Worm (Caenorhabditis elegans) whole organism, midembryonic: ENCODE measurements around the gene C12D8.20.
A peak's percentile ranks its signal among the peaks of the same experiment; 100 is the strongest.

ENCODE experiments used
- T22C8.4 ChIP-seq: fragments of 200-800 bp; sonication (Bioruptor generic); IDR thresholded peaks from 2 replicates; pipeline ENCODE4 v1.3.6; 2022; ENCODE audit warnings: missing genetic modification characterization, missing compliant biosample characterization
- cog-1 ChIP-seq: sonication (generic microtip); optimal IDR thresholded peaks from 2 replicates; lab custom pipeline; 2016; ENCODE audit warnings: missing genetic modification characterization, missing compliant biosample characterization
- flt-1 ChIP-seq: fragments of 200-800 bp; sonication (Bioruptor generic); IDR thresholded peaks from 2 replicates; pipeline ENCODE4 v1.3.6; 2022; ENCODE audit warnings: missing genetic modification characterization, missing compliant biosample characterization
- klf-2 ChIP-seq: fragments of 200-800 bp; sonication (Bioruptor generic); conservative IDR thresholded peaks from 2 replicates; pipeline ENCODE4 v1.3.6; 2022; ENCODE audit warnings: missing genetic modification reagents, missing genetic modification characterization, missing compliant biosample characterization
- med-1 ChIP-seq: sonication (generic microtip); optimal IDR thresholded peaks from 2 replicates; lab custom pipeline; 2017; ENCODE audit warnings: missing genetic modification characterization, mild to moderate bottlenecking, missing compliant biosample characterization, antibody characterized with exemption, missing genetic modification reagents; ENCODE audit not compliant: insufficient read depth
- ref-1 ChIP-seq: fragments of 200-800 bp; sonication (Bioruptor generic); conservative IDR thresholded peaks from 2 replicates; pipeline ENCODE4 v1.3.6; 2022; ENCODE audit warnings: missing genetic modification reagents, missing genetic modification characterization, missing compliant biosample characterization
- tab-1 ChIP-seq: fragments of 200-800 bp; sonication (Bioruptor generic); IDR thresholded peaks from 2 replicates; pipeline ENCODE4 v1.3.6; 2022; ENCODE audit warnings: missing genetic modification characterization, missing compliant biosample characterization
- ztf-23 ChIP-seq: fragments of 200-800 bp; sonication (Bioruptor generic); IDR thresholded peaks from 2 replicates; pipeline ENCODE4 v1.3.6; 2022; ENCODE audit warnings: missing genetic modification reagents, missing genetic modification characterization, missing compliant biosample characterization
- ztf-29 ChIP-seq: fragments of 200-800 bp; sonication (Bioruptor generic); IDR thresholded peaks from 2 replicates; pipeline ENCODE4 v1.3.6; 2022; ENCODE audit warnings: missing genetic modification reagents, missing genetic modification characterization, missing compliant biosample characterization

C12D8.20 gene

DNA sequence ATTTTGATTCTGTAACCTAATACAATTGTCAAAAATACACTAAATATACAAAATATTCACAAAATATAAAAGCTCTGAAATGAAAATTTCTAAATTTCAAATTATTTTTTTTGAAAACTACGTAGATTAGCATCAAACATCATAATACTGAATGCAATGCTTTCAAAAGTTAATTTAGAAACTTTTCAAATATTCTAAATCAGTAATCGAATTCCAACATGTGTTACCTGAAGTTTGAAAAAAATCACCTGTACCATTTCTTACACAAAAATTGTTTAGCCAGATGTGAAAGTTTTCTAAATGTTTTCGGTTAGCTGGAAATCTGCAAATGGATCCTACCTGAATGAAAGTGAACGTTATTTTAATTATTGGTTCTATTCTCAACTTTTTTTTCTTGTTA, at the start of gene C12D8.20:
Gene C12D8.20, plus strand, starts transcription at position 301 of the 400 bp plus-strand sequence.
- TF ChIP-seq klf-2 (GFP tag; lab: Robert Waterston, UW) (no peak), flt-1 (GFP tag; lab: Robert Waterston, UW) (no peak), cog-1 (tag; lab: Kevin White, UChicago) (no peak), ztf-23 (GFP tag; lab: Robert Waterston, UW) (no peak), med-1 (GFP tag; lab: Kevin White, UChicago) (no peak), ref-1 (GFP tag; lab: Robert Waterston, UW) (no peak), T22C8.4 (GFP tag; lab: Robert Waterston, UW) (no peak), ztf-29 (no peak), tab-1 (no peak)

DNA sequence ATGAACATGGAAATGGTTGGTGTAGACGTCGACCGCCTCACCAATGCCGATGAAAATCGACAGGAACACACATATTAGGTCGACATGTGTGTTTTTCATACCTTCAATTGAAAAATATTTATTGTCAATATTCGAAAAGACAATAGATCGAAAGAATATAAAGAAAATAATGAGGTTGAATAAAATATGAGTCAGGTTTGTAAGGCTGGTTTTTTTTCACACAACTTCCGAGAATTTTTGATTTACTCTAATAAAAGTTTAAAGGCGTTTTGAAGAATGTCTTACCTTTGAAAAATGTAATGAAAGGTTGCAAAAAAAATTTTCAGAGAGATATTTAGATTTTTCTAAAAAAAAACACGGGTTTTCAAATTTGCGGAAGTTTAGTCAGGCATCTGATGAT, 48.5 kb upstream of the C12D8.20 start, which contains the start of gene egl-3:
Gene egl-3, minus strand, starts transcription at position 101 of the 400 bp plus-strand sequence.
- TF ChIP-seq ztf-29 (no peak), med-1 (GFP tag; lab: Kevin White, UChicago) (no peak), tab-1 (no peak), cog-1 (tag; lab: Kevin White, UChicago) (no peak)

DNA sequence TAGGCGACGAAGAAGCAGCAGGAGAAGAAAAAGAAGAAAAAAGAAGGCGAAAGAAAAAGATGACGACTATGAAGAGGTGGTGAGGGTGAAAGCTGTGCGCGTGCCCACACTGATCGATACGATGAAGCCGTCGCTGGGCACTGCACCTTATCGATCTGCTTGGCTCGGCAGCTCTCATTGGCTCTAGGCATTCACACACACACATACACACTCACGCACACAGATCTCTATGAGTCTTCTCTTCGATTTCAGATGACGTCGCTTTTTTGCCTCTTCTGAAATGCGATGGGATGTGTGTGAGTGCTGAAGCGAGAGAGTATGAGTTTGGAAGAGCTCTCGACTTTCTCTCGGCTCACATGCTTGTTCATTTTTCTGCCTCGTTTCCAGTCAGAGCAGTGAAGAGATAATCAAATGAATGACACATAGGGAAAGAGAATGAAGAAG, 47.5 kb upstream of the C12D8.20 start:
- TF ChIP-seq med-1 (GFP tag; lab: Kevin White, UChicago) (no peak), cog-1 (tag; lab: Kevin White, UChicago) (no peak), T22C8.4 (GFP tag; lab: Robert Waterston, UW) (peak; percentile 79), klf-2 (GFP tag; lab: Robert Waterston, UW) (no peak)

DNA sequence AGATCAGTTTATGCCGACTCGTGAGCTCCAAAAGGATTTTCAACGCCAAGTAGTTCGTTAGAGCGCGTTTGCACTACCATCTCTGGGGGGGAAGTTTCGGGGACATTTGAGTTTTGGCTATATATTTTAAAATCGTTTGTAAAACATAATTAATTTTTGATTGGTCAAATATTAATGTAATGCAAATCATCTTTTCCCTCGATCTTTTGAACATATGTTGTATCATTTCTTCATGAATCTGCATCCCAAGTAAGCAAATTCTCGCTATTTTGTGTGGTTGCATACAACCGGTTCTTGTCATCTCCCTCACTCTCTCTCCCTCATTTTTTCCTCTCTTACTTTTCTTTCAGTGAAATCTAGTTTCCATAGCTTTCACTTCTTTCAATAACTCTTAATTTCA, 43.9 kb upstream of the C12D8.20 start:
- peak; percentile 46 for TF ChIP-seq cog-1 (tag; lab: Kevin White, UChicago)
- no peak for TF ChIP-seq ztf-29

DNA sequence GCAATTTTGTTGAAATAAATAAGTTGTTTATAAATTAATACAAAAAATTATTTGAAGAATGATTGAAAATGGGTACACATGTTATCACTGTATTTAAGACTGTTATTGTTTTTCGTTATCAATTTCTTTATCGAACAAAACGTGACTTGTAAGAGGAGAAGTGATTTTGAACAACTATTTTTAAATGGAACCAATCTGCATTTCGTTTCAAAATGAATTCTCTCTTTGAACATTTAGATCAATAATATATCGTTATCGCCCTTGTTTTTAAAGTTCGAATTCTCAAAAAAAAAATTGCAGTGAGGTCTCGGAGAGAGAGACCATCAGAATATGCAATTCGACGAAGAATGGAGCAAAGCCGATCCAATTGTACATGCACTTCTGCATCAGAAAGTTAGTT, 42.9 kb upstream of the C12D8.20 start, which contains the start of gene cul-5:
Gene cul-5, plus strand, starts transcription at position 301 of the 400 bp plus-strand sequence.
- TF ChIP-seq T22C8.4 (GFP tag; lab: Robert Waterston, UW) (no peak), cog-1 (tag; lab: Kevin White, UChicago) (no peak), med-1 (GFP tag; lab: Kevin White, UChicago) (no peak)

DNA sequence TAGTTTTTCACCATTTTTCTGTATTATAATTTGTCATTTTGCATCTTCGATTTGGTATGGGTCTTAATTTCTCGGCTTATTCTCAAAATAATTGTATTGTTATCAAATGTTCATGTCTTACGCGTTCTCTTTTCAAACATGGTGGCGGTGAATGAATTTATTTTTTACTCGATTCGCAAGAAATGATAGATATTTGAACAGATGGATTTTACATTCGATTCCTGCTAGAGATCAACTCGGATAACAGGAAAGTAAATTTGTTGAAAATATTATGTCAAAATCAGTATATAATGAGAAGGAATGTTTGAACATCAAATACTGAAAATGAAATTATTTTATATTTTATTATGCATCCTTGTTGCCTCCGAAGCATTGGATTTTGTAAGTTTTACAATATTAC, 39.1 kb upstream of the C12D8.20 start, which contains the start of gene ZK856.4:
Gene ZK856.4, plus strand, starts transcription at position 301 of the 400 bp plus-strand sequence.
- no peak for TF ChIP-seq T22C8.4 (GFP tag; lab: Robert Waterston, UW)
- no peak for TF ChIP-seq tab-1
- no peak for TF ChIP-seq ztf-29
- no peak for TF ChIP-seq flt-1 (GFP tag; lab: Robert Waterston, UW)
- TF ChIP-seq ztf-23 (GFP tag; lab: Robert Waterston, UW) = no peak
- TF ChIP-seq ref-1 (GFP tag; lab: Robert Waterston, UW) = no peak
- no peak for TF ChIP-seq klf-2 (GFP tag; lab: Robert Waterston, UW)
- no peak for TF ChIP-seq cog-1 (tag; lab: Kevin White, UChicago)
- no peak for TF ChIP-seq med-1 (GFP tag; lab: Kevin White, UChicago)

DNA sequence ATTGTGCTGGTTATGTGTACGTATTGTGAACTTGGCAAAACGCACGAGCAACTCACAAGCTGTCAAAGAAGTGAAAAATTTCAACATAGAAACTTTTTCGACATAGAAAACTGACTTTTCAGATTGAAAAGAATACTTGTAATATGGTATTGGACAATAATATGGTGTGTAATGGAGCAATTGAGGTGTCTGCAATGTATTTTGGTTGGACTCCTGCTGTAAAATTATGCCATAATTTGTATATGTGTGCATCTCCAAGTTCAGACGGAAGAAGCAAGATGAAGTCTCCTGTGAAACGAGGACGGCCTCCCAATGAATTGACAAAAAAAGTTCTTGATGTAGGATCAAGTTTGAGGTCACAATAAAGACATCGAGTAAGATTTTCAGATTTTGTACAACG, 38.3 kb upstream of the C12D8.20 start:
- TF ChIP-seq ztf-29 (no peak), T22C8.4 (GFP tag; lab: Robert Waterston, UW) (no peak), flt-1 (GFP tag; lab: Robert Waterston, UW) (no peak), tab-1 (no peak), cog-1 (tag; lab: Kevin White, UChicago) (no peak), ztf-23 (GFP tag; lab: Robert Waterston, UW) (no peak), klf-2 (GFP tag; lab: Robert Waterston, UW) (no peak), ref-1 (GFP tag; lab: Robert Waterston, UW) (no peak), med-1 (GFP tag; lab: Kevin White, UChicago) (no peak)

DNA sequence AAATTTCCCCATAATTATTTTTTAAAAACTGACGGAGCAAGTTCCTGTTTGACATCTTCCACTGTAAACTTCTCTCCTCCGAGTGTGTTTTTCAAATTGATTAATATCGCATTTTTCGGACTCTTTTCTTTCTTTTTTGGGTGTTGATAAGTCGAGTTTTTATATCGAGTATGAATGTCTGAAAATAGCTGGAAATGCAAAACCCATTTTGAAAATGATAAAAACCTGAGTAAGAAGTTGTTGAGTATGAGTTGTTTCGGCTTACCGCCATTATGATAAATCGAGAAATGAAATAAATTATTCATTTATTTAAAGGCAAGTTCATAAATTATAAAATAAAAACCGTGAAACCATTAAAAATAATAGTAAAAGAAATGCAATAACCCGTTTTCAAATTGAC, 36.4 kb upstream of the C12D8.20 start, which contains the start of gene ZK856.18:
Gene ZK856.18, minus strand, starts transcription at position 289 of the 400 bp plus-strand sequence.
- TF ChIP-seq ref-1 (GFP tag; lab: Robert Waterston, UW) = no peak
- no peak for TF ChIP-seq T22C8.4 (GFP tag; lab: Robert Waterston, UW)
- no peak for TF ChIP-seq ztf-29
- no peak for TF ChIP-seq tab-1
- TF ChIP-seq ztf-23 (GFP tag; lab: Robert Waterston, UW) = no peak
- TF ChIP-seq klf-2 (GFP tag; lab: Robert Waterston, UW) = no peak
- no peak for TF ChIP-seq cog-1 (tag; lab: Kevin White, UChicago)
- no peak for TF ChIP-seq flt-1 (GFP tag; lab: Robert Waterston, UW)
- no peak for TF ChIP-seq med-1 (GFP tag; lab: Kevin White, UChicago)

DNA sequence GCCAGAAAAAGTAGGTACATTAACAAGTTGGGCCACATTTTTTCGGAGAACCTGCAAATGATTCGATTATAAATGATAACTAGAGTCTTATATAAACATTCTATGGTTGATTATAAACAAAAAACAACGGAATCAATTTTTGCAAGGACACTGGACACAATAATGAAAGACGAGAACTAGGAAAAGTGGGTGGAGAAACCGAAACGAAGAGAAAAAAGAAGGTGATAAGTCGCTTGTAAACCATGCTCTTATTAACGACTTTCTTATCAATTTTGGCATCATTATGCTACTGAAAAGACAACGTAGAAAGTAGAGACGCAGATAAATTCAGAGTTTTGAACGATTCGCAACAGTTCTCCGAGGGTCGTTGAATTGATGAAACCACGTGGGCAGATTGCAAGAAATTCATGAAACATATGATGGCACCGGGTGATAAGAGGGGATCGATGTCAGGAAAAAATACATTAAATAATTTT, 32.0 kb upstream of the C12D8.20 start, which contains the start of gene ZK856.5:
Gene ZK856.5, minus strand, starts transcription at position 51 of the 476 bp plus-strand sequence.
- TF ChIP-seq ztf-29 = no peak
- TF ChIP-seq med-1 (GFP tag; lab: Kevin White, UChicago) = no peak
- TF ChIP-seq klf-2 (GFP tag; lab: Robert Waterston, UW) = no peak
- TF ChIP-seq ztf-23 (GFP tag; lab: Robert Waterston, UW) = no peak
- TF ChIP-seq flt-1 (GFP tag; lab: Robert Waterston, UW) = no peak
- no peak for TF ChIP-seq T22C8.4 (GFP tag; lab: Robert Waterston, UW)
- TF ChIP-seq tab-1 = no peak
- TF ChIP-seq cog-1 (tag; lab: Kevin White, UChicago) = no peak
- TF ChIP-seq ref-1 (GFP tag; lab: Robert Waterston, UW) = no peak

DNA sequence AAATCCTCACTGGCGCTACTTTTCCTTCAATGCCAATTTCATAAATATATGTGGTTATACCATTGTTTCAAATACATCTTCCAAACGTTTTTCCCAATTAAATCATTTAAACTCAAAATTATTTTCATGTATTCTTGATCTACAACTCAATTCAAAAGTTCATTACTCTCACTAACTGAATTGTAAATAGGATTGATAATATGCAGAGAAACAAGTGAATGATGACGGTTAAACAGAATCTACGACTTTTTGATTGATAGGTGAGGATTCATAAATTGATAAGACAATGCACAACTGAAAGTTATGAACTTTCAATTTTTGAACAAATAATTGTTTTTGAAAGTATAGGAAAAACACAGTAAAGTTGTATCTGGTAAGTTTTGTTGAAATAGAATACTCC, 30.9 kb upstream of the C12D8.20 start:
- TF ChIP-seq klf-2 (GFP tag; lab: Robert Waterston, UW) = no peak
- TF ChIP-seq med-1 (GFP tag; lab: Kevin White, UChicago) = no peak
- no peak for TF ChIP-seq flt-1 (GFP tag; lab: Robert Waterston, UW)
- TF ChIP-seq ref-1 (GFP tag; lab: Robert Waterston, UW) = no peak
- TF ChIP-seq ztf-23 (GFP tag; lab: Robert Waterston, UW) = no peak
